Fruit fly (Drosophila melanogaster) whole organism, wandering third instar larva: ENCODE results near the gene SelT.

ENCODE experiments used
- Abd-B ChIP-seq: fragments of >200 bp; optimal IDR thresholded peaks from 2 replicates; lab custom pipeline; 2017; ENCODE audit warnings: missing biosample characterization, missing genetic modification characterization
- CG32264 ChIP-seq: fragments of 200-800 bp; sonication (Bioruptor generic); optimal IDR thresholded peaks from 2 replicates; lab custom pipeline; 2016; ENCODE audit warnings: missing biosample characterization, missing genetic modification characterization
- CG9705 ChIP-seq: fragments of 200-800 bp; sonication (Bioruptor generic); optimal IDR thresholded peaks from 2 replicates; lab custom pipeline; 2018; ENCODE audit warnings: missing biosample characterization, mild to moderate bottlenecking, missing genetic modification characterization
- CrebA ChIP-seq: fragments of 200-800 bp; sonication (Bioruptor generic); optimal IDR thresholded peaks from 2 replicates; lab custom pipeline; 2016; ENCODE audit warnings: missing biosample characterization, mild to moderate bottlenecking, missing genetic modification characterization, borderline replicate concordance
- Dfd ChIP-seq: fragments of >200 bp; optimal IDR thresholded peaks from 2 replicates; lab custom pipeline; 2017; ENCODE audit warnings: missing biosample characterization, missing genetic modification characterization
- GATAd ChIP-seq: sonication (Bioruptor generic); optimal IDR thresholded peaks from 2 replicates; lab custom pipeline; 2016; ENCODE audit warnings: missing biosample characterization, missing genetic modification characterization
- HLH106 ChIP-seq: fragments of 200-800 bp; optimal IDR thresholded peaks from 3 replicates; lab custom pipeline; 2019; ENCODE audit warnings: missing biosample characterization, mild to moderate bottlenecking, missing genetic modification characterization, moderate library complexity
- Hnf4 ChIP-seq: fragments of 200-800 bp; sonication (Bioruptor generic); optimal IDR thresholded peaks from 2 replicates; lab custom pipeline; 2016; ENCODE audit warnings: missing biosample characterization, mild to moderate bottlenecking, missing genetic modification characterization
- Hr78 ChIP-seq: fragments of >200 bp; optimal IDR thresholded peaks from 2 replicates; lab custom pipeline; 2017; ENCODE audit warnings: missing biosample characterization, missing genetic modification characterization
- Jra ChIP-seq: sonication (Bioruptor generic); optimal IDR thresholded peaks from 2 replicates; lab custom pipeline; 2016; ENCODE audit warnings: missing biosample characterization, missing genetic modification characterization
- Mio ChIP-seq: sonication (Bioruptor generic); optimal IDR thresholded peaks from 2 replicates; lab custom pipeline; 2016; ENCODE audit warnings: missing biosample characterization, missing genetic modification characterization
- Myc ChIP-seq: fragments of >200 bp; optimal IDR thresholded peaks from 2 replicates; lab custom pipeline; 2017
- N ChIP-seq: fragments of >200 bp; optimal IDR thresholded peaks from 2 replicates; lab custom pipeline; 2018; ENCODE audit warnings: missing biosample characterization, missing external identifiers, missing genetic modification characterization
- OdsH ChIP-seq: fragments of 200-800 bp; sonication (Bioruptor generic); optimal IDR thresholded peaks from 2 replicates; lab custom pipeline; 2016; ENCODE audit warnings: missing biosample characterization, mild to moderate bottlenecking, missing genetic modification characterization
- Rel ChIP-seq, 2 experiments: fragments of 200-800 bp; sonication (Bioruptor generic) in 1 of 2; optimal IDR thresholded peaks; 2 replicates in 1 of 2; 3 replicates in 1 of 2; lab custom pipeline; 2016 to 2019; ENCODE audit warnings: mild to moderate bottlenecking in 2 of 2, missing biosample characterization in 2 of 2, missing genetic modification characterization in 2 of 2, moderate library complexity in 1 of 2
- Sp1 ChIP-seq: fragments of 200-800 bp; sonication (Bioruptor generic); optimal IDR thresholded peaks from 3 replicates; lab custom pipeline; 2019; ENCODE audit warnings: missing biosample characterization, mild to moderate bottlenecking, missing genetic modification characterization, moderate library complexity
- Vsx2 ChIP-seq: fragments of 200-300, 225-300 bp; sonication (Bioruptor generic); optimal IDR thresholded peaks from 2 replicates; lab custom pipeline; 2018; ENCODE audit warnings: missing biosample characterization, missing genetic modification characterization; ENCODE audit not compliant: partially characterized antibody
- br ChIP-seq: fragments of 200-800 bp; sonication (Bioruptor generic); optimal IDR thresholded peaks from 2 replicates; lab custom pipeline; 2016; ENCODE audit warnings: missing biosample characterization, missing genetic modification characterization
- dl ChIP-seq, 2 experiments: fragments of 175-275, 200-275 bp in 1 of 2; fragments of 200-275 bp in 1 of 2; sonication (Bioruptor generic); optimal IDR thresholded peaks; lab custom pipeline; 2018; ENCODE audit warnings: mild to moderate bottlenecking in 2 of 2, missing biosample characterization in 2 of 2, missing genetic modification characterization in 2 of 2, moderate library complexity in 2 of 2; ENCODE audit not compliant: partially characterized antibody in 2 of 2, insufficient read depth in 1 of 2
- dmrt93B ChIP-seq: fragments of 200-800 bp; sonication (Bioruptor generic); optimal IDR thresholded peaks from 2 replicates; lab custom pipeline; 2018; ENCODE audit warnings: missing biosample characterization, mild to moderate bottlenecking, missing genetic modification characterization
- dsf ChIP-seq: sonication (Bioruptor generic); optimal IDR thresholded peaks from 2 replicates; lab custom pipeline; 2016; ENCODE audit warnings: missing biosample characterization, missing genetic modification characterization, borderline replicate concordance
- ey ChIP-seq: fragments of 200-800 bp; sonication (Bioruptor generic); optimal IDR thresholded peaks from 2 replicates; lab custom pipeline; 2016; ENCODE audit warnings: missing biosample characterization, missing genetic modification characterization
- foxo ChIP-seq, 2 experiments: fragments of 200-800 bp; sonication (Bioruptor generic); optimal IDR thresholded peaks; 2 replicates in 1 of 2; 3 replicates in 1 of 2; lab custom pipeline; 2016 to 2017; ENCODE audit warnings: missing biosample characterization in 2 of 2, missing genetic modification characterization in 2 of 2
- fru ChIP-seq: fragments of 200-800 bp; sonication (Bioruptor generic); optimal IDR thresholded peaks from 3 replicates; lab custom pipeline; 2016; ENCODE audit warnings: missing biosample characterization, mild to moderate bottlenecking, missing genetic modification characterization
- h ChIP-seq: fragments of 200-800 bp; sonication (Bioruptor generic); optimal IDR thresholded peaks from 3 replicates; lab custom pipeline; 2016; ENCODE audit warnings: missing biosample characterization, mild to moderate bottlenecking, missing genetic modification characterization
- jim ChIP-seq: fragments of 175-275, 200-325 bp; sonication (Bioruptor generic); optimal IDR thresholded peaks from 2 replicates; lab custom pipeline; 2016; ENCODE audit warnings: missing biosample characterization, mild to moderate bottlenecking, missing genetic modification characterization
- lola ChIP-seq: fragments of >200 bp; optimal IDR thresholded peaks from 2 replicates; lab custom pipeline; 2017; ENCODE audit warnings: missing biosample characterization, missing genetic modification characterization
- pan ChIP-seq: fragments of >200 bp; optimal IDR thresholded peaks from 2 replicates; lab custom pipeline; 2017
- psq ChIP-seq: fragments of 200-800 bp; sonication (Bioruptor generic); optimal IDR thresholded peaks from 3 replicates; lab custom pipeline; 2017; ENCODE audit warnings: missing biosample characterization, mild to moderate bottlenecking, missing genetic modification characterization, moderate library complexity
- rgr ChIP-seq: fragments of 200-800 bp; sonication (Bioruptor generic); optimal IDR thresholded peaks from 3 replicates; lab custom pipeline; 2016; ENCODE audit warnings: missing biosample characterization, mild to moderate bottlenecking, missing genetic modification characterization
- sage ChIP-seq: fragments of 200-800 bp; sonication (Bioruptor generic); optimal IDR thresholded peaks from 2 replicates; lab custom pipeline; 2016; ENCODE audit warnings: missing biosample characterization, mild to moderate bottlenecking, missing genetic modification characterization
- sv ChIP-seq: fragments of 200-800 bp; sonication (Bioruptor generic); optimal IDR thresholded peaks from 3 replicates; lab custom pipeline; 2016; ENCODE audit warnings: missing biosample characterization, missing genetic modification characterization
- usp ChIP-seq: fragments of >200 bp; optimal IDR thresholded peaks from 2 replicates; lab custom pipeline; 2017; ENCODE audit warnings: missing biosample characterization, missing genetic modification characterization
- woc ChIP-seq: sonication (Bioruptor generic); optimal IDR thresholded peaks from 2 replicates; lab custom pipeline; 2016; ENCODE audit warnings: missing biosample characterization, mild to moderate bottlenecking, missing genetic modification characterization

The SelT gene

dm6 chr2L:5029049-5029808 is 18.5 kb downstream of the SelT start, which contains the start of gene Col4a1:
TSS of gene Col4a1 (plus strand) at chr2L:5029609.
- TF ChIP-seq pan (lab: Kevin White, UChicago) (no peak), sage (no peak), Rel (GFP tag; optimal IDR thresholded peaks at IDR 0.05; lab: Kevin White, UChicago) (no peak), Rel (tag; optimal IDR thresholded peaks at IDR 0.05; lab: Kevin White, UChicago) (peak; percentile 2)

dm6 chr2L:5029809-5030108 is 19.0 kb downstream of the SelT start:
- TF ChIP-seq Hr78 (GFP tag; lab: Kevin White, UChicago) (no peak), Dfd (no peak), Myc (lab: Kevin White, UChicago) (no peak), Vsx2 (GFP tag; lab: Kevin White, UChicago) (no peak), woc (GFP tag; lab: Kevin White, UChicago) (no peak), Jra (GFP tag; lab: Kevin White, UChicago) (no peak), Rel (GFP tag; optimal IDR thresholded peaks at IDR 0.05; lab: Kevin White, UChicago) (no peak), Rel (tag; optimal IDR thresholded peaks at IDR 0.05; lab: Kevin White, UChicago) (no peak), Hnf4 (GFP tag; lab: Kevin White, UChicago) (no peak), usp (GFP tag; lab: Kevin White, UChicago) (no peak), br (GFP tag; lab: Kevin White, UChicago) (no peak), rgr (GFP tag; lab: Kevin White, UChicago) (no peak), lola (no peak), N (GFP tag; lab: Kevin White, UChicago) (no peak), Abd-B (GFP tag; lab: Kevin White, UChicago) (no peak), dsf (GFP tag; lab: Kevin White, UChicago) (no peak), dl (GFP tag; optimal IDR thresholded peaks at IDR 0.05; lab: Kevin White, UChicago; ENCODE audit: insufficient read depth in 1 of 2, partially characterized antibody in 2 of 2) (no peak), CG9705 (GFP tag; lab: Kevin White, UChicago) (no peak), pan (lab: Kevin White, UChicago) (no peak)
- TF ChIP-seq, all 38 proteins: peak for 0

- TF ChIP-seq fru (GFP tag; lab: Kevin White, UChicago) (no peak), sage (no peak)
These were observed 19.8 kb downstream of the SelT start for dm6 chr2L:5030535-5030934.

- no peak for TF ChIP-seq CG32264 (GFP tag; lab: Kevin White, UChicago)
- no peak for TF ChIP-seq Myc (lab: Kevin White, UChicago)
- TF ChIP-seq ey (GFP tag; lab: Kevin White, UChicago), result no peak
- TF ChIP-seq Mio (GFP tag; lab: Kevin White, UChicago), result no peak
- TF ChIP-seq br (GFP tag; lab: Kevin White, UChicago), result no peak
- TF ChIP-seq Dfd, result no peak
- no peak for TF ChIP-seq Jra (GFP tag; lab: Kevin White, UChicago)
- no peak for TF ChIP-seq sv (GFP tag; lab: Kevin White, UChicago)
- TF ChIP-seq pan (lab: Kevin White, UChicago), result no peak
- no peak for TF ChIP-seq dsf (GFP tag; lab: Kevin White, UChicago)
- TF ChIP-seq dmrt93B (GFP tag; lab: Kevin White, UChicago), result no peak
- no peak for TF ChIP-seq N (GFP tag; lab: Kevin White, UChicago)
- no peak for TF ChIP-seq Vsx2 (GFP tag; lab: Kevin White, UChicago)
- no peak for TF ChIP-seq jim (GFP tag; lab: Kevin White, UChicago)
- no peak for TF ChIP-seq psq
- no peak for TF ChIP-seq h (GFP tag; lab: Kevin White, UChicago)
- no peak for TF ChIP-seq GATAd
- TF ChIP-seq sage, result no peak
These were observed 20.7 kb downstream of the SelT start for dm6 chr2L:5031399-5031798.

- TF ChIP-seq Dfd (peak; percentile 96), h (GFP tag; lab: Kevin White, UChicago) (no peak)
- TF ChIP-seq, all 38 proteins: peak for 1
These were observed 21.2 kb downstream of the SelT start for dm6 chr2L:5031886-5032285.

- no peak for TF ChIP-seq pan (lab: Kevin White, UChicago)
- TF ChIP-seq Vsx2 (GFP tag; lab: Kevin White, UChicago), result no peak
- no peak for TF ChIP-seq Sp1
- TF ChIP-seq N (GFP tag; lab: Kevin White, UChicago), result no peak
- TF ChIP-seq HLH106 (tag; lab: Kevin White, UChicago), result no peak
- no peak for TF ChIP-seq jim (GFP tag; lab: Kevin White, UChicago)
- no peak for TF ChIP-seq GATAd
- TF ChIP-seq CG32264 (GFP tag; lab: Kevin White, UChicago), result no peak
- TF ChIP-seq OdsH, result no peak
- TF ChIP-seq dmrt93B (GFP tag; lab: Kevin White, UChicago), result no peak
- TF ChIP-seq ey (GFP tag; lab: Kevin White, UChicago), result no peak
- TF ChIP-seq foxo (GFP tag; optimal IDR thresholded peaks at IDR 0.05; lab: Kevin White, UChicago), result no peak
- no peak for TF ChIP-seq h (GFP tag; lab: Kevin White, UChicago)
- TF ChIP-seq Abd-B (GFP tag; lab: Kevin White, UChicago), result no peak
- no peak for TF ChIP-seq CrebA (GFP tag; lab: Kevin White, UChicago)
- no peak for TF ChIP-seq psq
- no peak for TF ChIP-seq CG9705 (GFP tag; lab: Kevin White, UChicago)
- TF ChIP-seq Hnf4 (GFP tag; lab: Kevin White, UChicago), result no peak
- TF ChIP-seq sv (GFP tag; lab: Kevin White, UChicago), result no peak
These were observed 25.4 kb downstream of the SelT start for dm6 chr2L:5036120-5036519.
